Fruit fly (Drosophila melanogaster): ENCODE data around the gene pyx.

DNA sequence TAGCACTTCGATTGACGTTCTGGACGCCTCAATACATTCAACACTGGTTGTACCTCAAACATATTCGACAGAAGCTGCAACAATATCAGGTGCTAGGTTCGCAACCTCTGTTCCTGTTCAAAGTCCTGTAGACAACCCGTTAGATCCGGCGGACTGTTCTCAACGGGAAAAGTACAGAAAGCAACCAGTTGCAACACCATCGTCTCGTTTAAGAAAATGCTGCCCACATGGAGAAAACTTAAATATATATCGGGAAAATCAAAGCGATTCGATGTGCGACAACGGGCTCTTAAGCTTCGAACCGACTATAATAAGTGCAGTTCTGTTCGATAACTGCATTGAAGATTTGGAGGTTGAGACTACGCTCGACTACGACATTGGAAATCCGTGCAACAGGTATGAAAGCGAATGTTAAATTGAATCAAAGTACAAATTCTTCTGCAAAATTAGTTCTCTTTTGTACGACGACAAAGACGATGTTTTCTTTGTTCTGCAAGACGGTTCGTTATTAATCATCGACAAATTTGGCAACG is 25.4 kb upstream of the pyx start:
- TF ChIP-seq Sox15 (GFP tag; optimal IDR thresholded peaks at IDR 0.05) (no peak), salr (GFP tag; optimal IDR thresholded peaks at IDR 0.05) (no peak), CG34406 (GFP tag; optimal IDR thresholded peaks at IDR 0.05) (no peak), Lpt (GFP tag; optimal IDR thresholded peaks at IDR 0.05) (no peak), pdm3 (GFP tag; optimal IDR thresholded peaks at IDR 0.05) (no peak), Met (GFP tag; optimal IDR thresholded peaks at IDR 0.05) (no peak), net (GFP tag; optimal IDR thresholded peaks at IDR 0.05) (no peak), Smox (GFP tag; optimal IDR thresholded peaks at IDR 0.05) (no peak), CG6808 (GFP tag; optimal IDR thresholded peaks at IDR 0.05) (no peak), eg (GFP tag; IDR thresholded peaks at IDR 0.05) (no peak), lz (GFP tag; optimal IDR thresholded peaks at IDR 0.05) (no peak), CG6854 (GFP tag; optimal IDR thresholded peaks at IDR 0.05) (no peak)
